Fruit fly (Drosophila melanogaster) whole organism, prepupa: ENCODE data around the gene Rab5.

Experiments
- Blimp-1 ChIP-seq: fragments of 200-800 bp; sonication (Bioruptor generic); optimal IDR thresholded peaks from 3 replicates; lab custom pipeline; 2017; ENCODE audit warnings: missing biosample characterization, missing genetic modification characterization, mild to moderate bottlenecking, moderate library complexity, missing genetic modification reagents
- CG10631 ChIP-seq: fragments of 200-800 bp; sonication (Bioruptor generic); optimal IDR thresholded peaks from 2 replicates; lab custom pipeline; 2016; ENCODE audit warnings: missing biosample characterization, missing genetic modification characterization
- CG11294 ChIP-seq: fragments of 200-800 bp; sonication (Bioruptor generic); IDR thresholded peaks from 2 replicates; pipeline ENCODE4 v1.3.6; 2022; ENCODE audit warnings: missing biosample characterization, missing genetic modification characterization
- CG11762 ChIP-seq: fragments of 200-800 bp; sonication (Bioruptor generic); optimal IDR thresholded peaks from 3 replicates; lab custom pipeline; 2016; ENCODE audit warnings: missing biosample characterization, missing genetic modification characterization; ENCODE audit not compliant: insufficient read depth
- CG15336 ChIP-seq: fragments of 200-800 bp; sonication (Bioruptor generic); IDR thresholded peaks from 2 replicates; pipeline ENCODE4 v1.3.6; 2022; ENCODE audit warnings: missing biosample characterization, missing genetic modification characterization
- CG16779 ChIP-seq: fragments of 200-800 bp; sonication (Bioruptor generic); optimal IDR thresholded peaks from 3 replicates; lab custom pipeline; 2017; ENCODE audit warnings: missing biosample characterization, mild to moderate bottlenecking, missing genetic modification characterization
- CG3032 ChIP-seq: fragments of 200-800 bp; optimal IDR thresholded peaks from 2 replicates; lab custom pipeline; 2019; ENCODE audit warnings: missing biosample characterization, mild to moderate bottlenecking, missing genetic modification characterization, moderate library complexity
- CG31627 ChIP-seq: fragments of 200-800 bp; sonication (Bioruptor generic); optimal IDR thresholded peaks from 3 replicates; lab custom pipeline; 2016; ENCODE audit warnings: missing biosample characterization, missing genetic modification characterization
- CG34406 ChIP-seq: fragments of 200-800 bp; sonication (Bioruptor generic); optimal IDR thresholded peaks from 3 replicates; lab custom pipeline; 2016; ENCODE audit warnings: missing biosample characterization, missing genetic modification characterization
- CG3919 ChIP-seq: fragments of 200-800 bp; sonication (Bioruptor generic); optimal IDR thresholded peaks from 3 replicates; lab custom pipeline; 2016; ENCODE audit warnings: missing biosample characterization, missing genetic modification characterization
- CG4318 ChIP-seq: fragments of 200-800 bp; sonication (Bioruptor generic); optimal IDR thresholded peaks from 3 replicates; lab custom pipeline; 2017; ENCODE audit warnings: missing biosample characterization, mild to moderate bottlenecking, missing genetic modification characterization
- CG6163 ChIP-seq: fragments of 200-800 bp; sonication (Bioruptor generic); IDR thresholded peaks from 3 replicates; pipeline ENCODE4 v1.3.6; 2022; ENCODE audit warnings: missing biosample characterization, missing genetic modification characterization
- CG6792 ChIP-seq: fragments of 200-800 bp; sonication (Bioruptor generic); optimal IDR thresholded peaks from 3 replicates; lab custom pipeline; 2016; ENCODE audit warnings: missing biosample characterization, missing genetic modification characterization
- CG6854 ChIP-seq: fragments of 200-800 bp; sonication (Bioruptor generic); optimal IDR thresholded peaks from 2 replicates; lab custom pipeline; 2017; ENCODE audit warnings: missing biosample characterization, mild to moderate bottlenecking, missing genetic modification characterization
- CG7368 ChIP-seq: fragments of 200-800 bp; sonication (Bioruptor generic); optimal IDR thresholded peaks from 3 replicates; lab custom pipeline; 2016; ENCODE audit warnings: missing biosample characterization, missing genetic modification characterization
- CG8119 ChIP-seq: fragments of 200-800 bp; sonication (Bioruptor generic); IDR thresholded peaks from 3 replicates; pipeline ENCODE4 v1.3.6; 2022; ENCODE audit warnings: missing biosample characterization, missing genetic modification characterization
- CG8319 ChIP-seq: fragments of 200-800 bp; sonication (Bioruptor generic); optimal IDR thresholded peaks from 3 replicates; lab custom pipeline; 2016; ENCODE audit warnings: missing biosample characterization, missing genetic modification characterization
- CG9139 ChIP-seq: fragments of 200-800 bp; sonication (Bioruptor generic); optimal IDR thresholded peaks from 3 replicates; lab custom pipeline; 2017; ENCODE audit warnings: missing biosample characterization, mild to moderate bottlenecking, missing genetic modification characterization
- Eip75B ChIP-seq: fragments of 200-800 bp; sonication (Bioruptor generic); optimal IDR thresholded peaks from 3 replicates; lab custom pipeline; 2016; ENCODE audit warnings: missing biosample characterization, missing genetic modification characterization
- Eip78C ChIP-seq: fragments of 200-800 bp; sonication (Bioruptor generic); peaks from one replicate; lab custom pipeline; 2016; ENCODE audit warnings: missing biosample characterization, missing genetic modification characterization
- Eip93F ChIP-seq: fragments of 200-800 bp; sonication (Bioruptor generic); optimal IDR thresholded peaks from 2 replicates; lab custom pipeline; 2016; ENCODE audit warnings: missing biosample characterization, mild to moderate bottlenecking, missing genetic modification characterization
- Ets21C ChIP-seq: fragments of 200-800 bp; sonication (Bioruptor generic); optimal IDR thresholded peaks from 3 replicates; lab custom pipeline; 2016; ENCODE audit warnings: missing biosample characterization, missing genetic modification characterization
- Ets96B ChIP-seq: fragments of 200-800 bp; optimal IDR thresholded peaks from 2 replicates; lab custom pipeline; 2019; ENCODE audit warnings: missing biosample characterization, mild to moderate bottlenecking, missing genetic modification characterization, moderate library complexity
- Gug ChIP-seq: fragments of 200-800 bp; sonication (Bioruptor generic); IDR thresholded peaks from 2 replicates; pipeline ENCODE4 v1.3.6; 2022; ENCODE audit warnings: missing biosample characterization, missing genetic modification characterization
- Hr38 ChIP-seq: sonication (Bioruptor generic); optimal IDR thresholded peaks from 2 replicates; lab custom pipeline; 2016; ENCODE audit warnings: missing biosample characterization, missing genetic modification characterization
- Hr4 ChIP-seq: fragments of 200-800 bp; sonication (Bioruptor generic); optimal IDR thresholded peaks from 3 replicates; lab custom pipeline; 2016; ENCODE audit warnings: missing biosample characterization, missing genetic modification characterization
- Lpt ChIP-seq: fragments of 200-800 bp; sonication (Bioruptor generic); optimal IDR thresholded peaks from 3 replicates; lab custom pipeline; 2016; ENCODE audit warnings: missing biosample characterization, missing genetic modification characterization
- Met ChIP-seq: fragments of 200-800 bp; sonication (Bioruptor generic); optimal IDR thresholded peaks from 3 replicates; lab custom pipeline; 2016; ENCODE audit warnings: missing biosample characterization, missing genetic modification characterization
- OdsH ChIP-seq: fragments of 200-800 bp; sonication (Bioruptor generic); optimal IDR thresholded peaks from 3 replicates; lab custom pipeline; 2016; ENCODE audit warnings: missing biosample characterization, missing genetic modification characterization
- Sox102F ChIP-seq: fragments of 200-800 bp; sonication (Bioruptor generic); optimal IDR thresholded peaks from 2 replicates; lab custom pipeline; 2016; ENCODE audit warnings: missing biosample characterization, mild to moderate bottlenecking, missing genetic modification characterization
- Sox14 ChIP-seq: fragments of 200-800 bp; sonication (Bioruptor generic); optimal IDR thresholded peaks from 3 replicates; lab custom pipeline; 2016; ENCODE audit warnings: missing biosample characterization, missing genetic modification characterization
- acj6 ChIP-seq: fragments of 200-800 bp; sonication (Bioruptor generic); optimal IDR thresholded peaks from 3 replicates; lab custom pipeline; 2016; ENCODE audit warnings: missing biosample characterization, missing genetic modification characterization
- dac ChIP-seq: fragments of 200-800 bp; sonication (Bioruptor generic); optimal IDR thresholded peaks from 2 replicates; lab custom pipeline; 2017; ENCODE audit warnings: missing biosample characterization, mild to moderate bottlenecking, missing genetic modification characterization
- esn ChIP-seq: fragments of 200-800 bp; sonication (Bioruptor generic); optimal IDR thresholded peaks from 2 replicates; lab custom pipeline; 2016; ENCODE audit warnings: missing biosample characterization, mild to moderate bottlenecking, missing genetic modification characterization, moderate library complexity
- fd59A ChIP-seq: fragments of 200-800 bp; sonication (Bioruptor generic); optimal IDR thresholded peaks from 2 replicates; lab custom pipeline; 2017; ENCODE audit warnings: missing biosample characterization, mild to moderate bottlenecking, missing genetic modification characterization, missing genetic modification reagents
- fd85E ChIP-seq: fragments of 200-800 bp; sonication (Bioruptor generic); optimal IDR thresholded peaks from 3 replicates; lab custom pipeline; 2016; ENCODE audit warnings: missing biosample characterization, missing genetic modification characterization
- fkh ChIP-seq: fragments of 200-800 bp; sonication (Bioruptor generic); optimal IDR thresholded peaks from 3 replicates; lab custom pipeline; 2017; ENCODE audit warnings: missing biosample characterization, mild to moderate bottlenecking, missing genetic modification characterization, moderate library complexity
- pdm3 ChIP-seq: fragments of 200-800 bp; sonication (Bioruptor generic); optimal IDR thresholded peaks from 3 replicates; lab custom pipeline; 2016; ENCODE audit warnings: missing biosample characterization, missing genetic modification characterization
- salr ChIP-seq, 2 experiments: fragments of 200-800 bp; sonication (Bioruptor generic); optimal IDR thresholded peaks; 3 replicates each; lab custom pipeline; 2016 to 2018; ENCODE audit warnings: missing biosample characterization in 2 of 2, missing genetic modification characterization in 2 of 2, mild to moderate bottlenecking in 1 of 2
- spab ChIP-seq: fragments of 200-800 bp; sonication (Bioruptor generic); optimal IDR thresholded peaks from 2 replicates; lab custom pipeline; 2017; ENCODE audit warnings: missing biosample characterization, mild to moderate bottlenecking, missing genetic modification characterization, missing genetic modification reagents
- svp ChIP-seq: fragments of 200-800 bp; sonication (Bioruptor generic); peaks from one replicate; lab custom pipeline; 2016; ENCODE audit warnings: missing biosample characterization, missing genetic modification characterization
- topi ChIP-seq: fragments of 200-800 bp; sonication (Bioruptor generic); optimal IDR thresholded peaks from 3 replicates; lab custom pipeline; 2016; ENCODE audit warnings: missing biosample characterization, missing genetic modification characterization
- vri ChIP-seq: fragments of 200-800 bp; sonication (Bioruptor generic); optimal IDR thresholded peaks from 3 replicates; lab custom pipeline; 2016; ENCODE audit warnings: missing biosample characterization, mild to moderate bottlenecking, missing genetic modification characterization

The Rab5 gene

dm6 chr2L:2362808-2363394 lies 2.2 kb downstream of the Rab5 start (continued):
- peak; percentile 13 for TF ChIP-seq CG6792
- TF ChIP-seq Gug (GFP tag; lab: Robert Waterston, UW), result no peak
- TF ChIP-seq Lpt (GFP tag; lab: Kevin White, UChicago), result peak; percentile 56
- no peak for TF ChIP-seq CG3919 (GFP tag; lab: Kevin White, UChicago)
- TF ChIP-seq CG3032 (tag; lab: Kevin White, UChicago), result no peak
- TF ChIP-seq fd85E, result no peak
- peak; percentile 23 for TF ChIP-seq CG7368 (GFP tag; lab: Kevin White, UChicago)
- TF ChIP-seq CG8119 (GFP tag; lab: Robert Waterston, UW), result 0 out of 3 replicates have a peak, but pooled peaks have one; percentile 30
- no peak for TF ChIP-seq Ets96B (tag; lab: Kevin White, UChicago)
- no peak for TF ChIP-seq CG4318 (GFP tag; lab: Kevin White, UChicago)
- peak; percentile 54 for TF ChIP-seq CG15336 (GFP tag; lab: Robert Waterston, UW)
- TF ChIP-seq CG10631 (GFP tag; lab: Kevin White, UChicago), result no peak
- TF ChIP-seq Eip93F (GFP tag; lab: Kevin White, UChicago), result no peak
- TF ChIP-seq CG31627 (GFP tag; lab: Kevin White, UChicago), result no peak
- no peak for TF ChIP-seq esn (GFP tag; lab: Kevin White, UChicago)
- no peak for TF ChIP-seq dac (GFP tag; lab: Kevin White, UChicago)
- no peak for TF ChIP-seq CG8319 (GFP tag; lab: Kevin White, UChicago)
- no peak for TF ChIP-seq Hr4 (GFP tag; lab: Kevin White, UChicago)
- TF ChIP-seq OdsH (GFP tag; lab: Kevin White, UChicago), result no peak
- peak; percentile 3 for TF ChIP-seq topi (GFP tag; lab: Kevin White, UChicago)

dm6 chr2L:2361893-2362807 lies 2.9 kb downstream of the Rab5 start:
- TF ChIP-seq fd85E (no peak), spab (GFP tag; lab: Kevin White, UChicago) (no peak), CG16779 (tag; lab: Kevin White, UChicago) (no peak), Eip78C (peak; percentile 63), CG34406 (no peak), Hr38 (GFP tag; lab: Kevin White, UChicago) (no peak), acj6 (GFP tag; lab: Kevin White, UChicago) (no peak), svp (peak; percentile 71), CG3919 (GFP tag; lab: Kevin White, UChicago) (no peak), CG6854 (GFP tag; lab: Kevin White, UChicago) (no peak), CG3032 (tag; lab: Kevin White, UChicago) (no peak)

dm6 chr2L:2357228-2357656 lies 7.8 kb downstream of the Rab5 start, which contains the start of gene CG9967:
TSS of gene CG9967 (minus strand) at chr2L:2357356.
- TF ChIP-seq Eip93F (GFP tag; lab: Kevin White, UChicago) (peak; percentile 37), CG7368 (GFP tag; lab: Kevin White, UChicago) (no peak), Hr38 (GFP tag; lab: Kevin White, UChicago) (no peak), CG4318 (GFP tag; lab: Kevin White, UChicago) (no peak), salr (GFP tag; optimal IDR thresholded peaks at IDR 0.05; lab: Kevin White, UChicago) (no peak), Sox14 (GFP tag; lab: Kevin White, UChicago) (no peak), Blimp-1 (GFP tag; lab: Kevin White, UChicago) (no peak), Eip75B (no peak), CG3032 (tag; lab: Kevin White, UChicago) (no peak), vri (GFP tag; lab: Kevin White, UChicago) (peak; percentile 19), topi (GFP tag; lab: Kevin White, UChicago) (peak; percentile 13), Sox102F (GFP tag; lab: Kevin White, UChicago) (no peak), CG6163 (GFP tag; lab: Robert Waterston, UW) (no peak), CG8119 (GFP tag; lab: Robert Waterston, UW) (no peak), CG11762 (GFP tag; lab: Kevin White, UChicago) (no peak), CG9139 (GFP tag; lab: Kevin White, UChicago) (no peak), Hr4 (GFP tag; lab: Kevin White, UChicago) (no peak), CG6792 (no peak), CG11294 (GFP tag; lab: Robert Waterston, UW) (no peak), pdm3 (GFP tag; lab: Kevin White, UChicago) (peak; percentile 14), OdsH (GFP tag; lab: Kevin White, UChicago) (no peak), svp (no peak), Met (GFP tag; lab: Kevin White, UChicago) (no peak), Eip78C (peak; percentile 60), Ets21C (GFP tag; lab: Kevin White, UChicago) (no peak), acj6 (GFP tag; lab: Kevin White, UChicago) (peak; percentile 11), fkh (GFP tag; lab: Kevin White, UChicago) (peak; percentile 52), CG16779 (tag; lab: Kevin White, UChicago) (no peak), fd59A (GFP tag; lab: Kevin White, UChicago) (no peak), CG34406 (no peak)
